Fruit fly (Drosophila melanogaster) whole organism, adult: ENCODE measurements around the gene Acp95EF.

Experiments used
- CG11617 ChIP-seq: fragments of 200-800 bp; sonication (Bioruptor generic); optimal IDR thresholded peaks from 2 replicates; lab custom pipeline; 2017; ENCODE audit warnings: mild to moderate bottlenecking, missing biosample characterization, missing genetic modification reagents, missing genetic modification characterization
- CG12768 ChIP-seq: fragments of 200-800 bp; sonication (Bioruptor generic); optimal IDR thresholded peaks from 2 replicates; lab custom pipeline; 2017; ENCODE audit warnings: missing biosample characterization, missing genetic modification characterization, mild to moderate bottlenecking, moderate library complexity, missing genetic modification reagents
- CG14711 ChIP-seq: fragments of 200-800 bp; sonication (Bioruptor generic); optimal IDR thresholded peaks from 2 replicates; lab custom pipeline; 2018; ENCODE audit warnings: missing biosample characterization, mild to moderate bottlenecking, missing genetic modification characterization, moderate library complexity
- CG1620 ChIP-seq: fragments of 200-800 bp; sonication (Bioruptor generic); optimal IDR thresholded peaks from 2 replicates; lab custom pipeline; 2016; ENCODE audit warnings: missing biosample characterization, missing genetic modification characterization
- CG33017 ChIP-seq: fragments of 200-800 bp; sonication (Bioruptor generic); optimal IDR thresholded peaks from 2 replicates; lab custom pipeline; 2018; ENCODE audit warnings: missing biosample characterization, mild to moderate bottlenecking, missing genetic modification characterization, moderate library complexity
- CG5204 ChIP-seq: fragments of 200-800 bp; sonication (Bioruptor generic); optimal IDR thresholded peaks from 2 replicates; lab custom pipeline; 2016; ENCODE audit warnings: missing biosample characterization, missing genetic modification characterization
- CG7045 ChIP-seq: fragments of 200-800 bp; sonication (Bioruptor generic); optimal IDR thresholded peaks from 2 replicates; lab custom pipeline; 2017; ENCODE audit warnings: missing biosample characterization, mild to moderate bottlenecking, missing genetic modification characterization
- CG7101 ChIP-seq: fragments of 200-800 bp; sonication (Bioruptor generic); optimal IDR thresholded peaks from 2 replicates; lab custom pipeline; 2018; ENCODE audit warnings: missing biosample characterization, mild to moderate bottlenecking, missing genetic modification characterization, moderate library complexity
- Clk ChIP-seq: fragments of 200-800 bp; sonication (Bioruptor generic); optimal IDR thresholded peaks from 2 replicates; lab custom pipeline; 2017; ENCODE audit warnings: missing biosample characterization, missing genetic modification characterization
- Crg-1 ChIP-seq: fragments of 200-800 bp; sonication (Bioruptor generic); optimal IDR thresholded peaks from 2 replicates; lab custom pipeline; 2016; ENCODE audit warnings: missing biosample characterization, missing genetic modification characterization
- Hr96 ChIP-seq: fragments of 200-800 bp; sonication (Bioruptor generic); optimal IDR thresholded peaks from 2 replicates; lab custom pipeline; 2016; ENCODE audit warnings: missing biosample characterization, missing genetic modification characterization
- Mnt ChIP-seq: fragments of 200-800 bp; sonication (Bioruptor generic); optimal IDR thresholded peaks from 2 replicates; lab custom pipeline; 2016; ENCODE audit warnings: missing biosample characterization, mild to moderate bottlenecking, missing genetic modification characterization
- bab1 ChIP-seq: fragments of 200-800 bp; sonication (Bioruptor generic); optimal IDR thresholded peaks from 3 replicates; lab custom pipeline; 2019; ENCODE audit warnings: missing biosample characterization, mild to moderate bottlenecking, missing genetic modification characterization, moderate library complexity
- cic ChIP-seq: fragments of 200-800 bp; sonication (Bioruptor generic); optimal IDR thresholded peaks from 2 replicates; lab custom pipeline; 2017; ENCODE audit warnings: missing biosample characterization, mild to moderate bottlenecking, missing genetic modification characterization, moderate library complexity
- cnc ChIP-seq, 2 experiments: fragments of >200 bp; optimal IDR thresholded peaks; 2 replicates each; lab custom pipeline; 2017
- kay ChIP-seq: fragments of 200-800 bp; sonication (Bioruptor generic); peaks from one replicate; lab custom pipeline; 2016; ENCODE audit warnings: missing biosample characterization, missing genetic modification characterization, borderline replicate concordance
- ovo ChIP-seq: fragments of 200-800 bp; sonication (Bioruptor generic); optimal IDR thresholded peaks from 2 replicates; lab custom pipeline; 2016; ENCODE audit warnings: missing biosample characterization, missing genetic modification characterization
- pad ChIP-seq: fragments of 200-800 bp; sonication (Bioruptor generic); optimal IDR thresholded peaks from 3 replicates; lab custom pipeline; 2017; ENCODE audit warnings: missing biosample characterization, missing genetic modification characterization, mild to moderate bottlenecking, moderate library complexity, missing genetic modification reagents
- tj ChIP-seq: fragments of 200-800 bp; sonication (Bioruptor generic); optimal IDR thresholded peaks from 3 replicates; lab custom pipeline; 2017; ENCODE audit warnings: missing biosample characterization, mild to moderate bottlenecking, missing genetic modification characterization, moderate library complexity
- toe ChIP-seq: fragments of 200-800 bp; sonication (Bioruptor generic); optimal IDR thresholded peaks from 2 replicates; lab custom pipeline; 2016; ENCODE audit warnings: missing biosample characterization, missing genetic modification characterization

Acp95EF gene

DNA sequence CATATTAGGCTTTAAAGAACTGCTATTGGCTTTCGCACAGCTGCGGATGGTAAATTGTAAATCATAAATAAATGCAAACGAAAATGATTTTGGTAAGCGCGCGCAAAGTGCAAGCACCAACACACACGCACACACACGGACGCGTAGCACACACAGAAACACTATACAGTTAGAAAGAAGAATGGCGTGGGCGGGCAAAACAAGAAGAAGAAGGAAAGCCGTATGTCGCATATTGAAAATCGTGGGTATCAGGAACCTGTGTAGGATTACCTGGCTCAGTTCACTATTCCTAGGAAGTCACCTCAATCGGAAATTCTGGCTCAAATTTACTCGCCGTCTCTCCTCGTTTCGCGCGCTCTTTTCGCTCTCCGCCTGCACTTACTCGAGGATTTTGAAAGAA lies 7.9 kb upstream of the Acp95EF start, which contains the start of gene cav:
cav (plus strand) TSS at position 259 of the 400 bp plus-strand sequence.
- no peak for TF ChIP-seq Hr96 (GFP tag; lab: Kevin White, UChicago)
- peak; percentile 41 for TF ChIP-seq ovo
- no peak for TF ChIP-seq CG12768 (GFP tag; lab: Kevin White, UChicago)

DNA sequence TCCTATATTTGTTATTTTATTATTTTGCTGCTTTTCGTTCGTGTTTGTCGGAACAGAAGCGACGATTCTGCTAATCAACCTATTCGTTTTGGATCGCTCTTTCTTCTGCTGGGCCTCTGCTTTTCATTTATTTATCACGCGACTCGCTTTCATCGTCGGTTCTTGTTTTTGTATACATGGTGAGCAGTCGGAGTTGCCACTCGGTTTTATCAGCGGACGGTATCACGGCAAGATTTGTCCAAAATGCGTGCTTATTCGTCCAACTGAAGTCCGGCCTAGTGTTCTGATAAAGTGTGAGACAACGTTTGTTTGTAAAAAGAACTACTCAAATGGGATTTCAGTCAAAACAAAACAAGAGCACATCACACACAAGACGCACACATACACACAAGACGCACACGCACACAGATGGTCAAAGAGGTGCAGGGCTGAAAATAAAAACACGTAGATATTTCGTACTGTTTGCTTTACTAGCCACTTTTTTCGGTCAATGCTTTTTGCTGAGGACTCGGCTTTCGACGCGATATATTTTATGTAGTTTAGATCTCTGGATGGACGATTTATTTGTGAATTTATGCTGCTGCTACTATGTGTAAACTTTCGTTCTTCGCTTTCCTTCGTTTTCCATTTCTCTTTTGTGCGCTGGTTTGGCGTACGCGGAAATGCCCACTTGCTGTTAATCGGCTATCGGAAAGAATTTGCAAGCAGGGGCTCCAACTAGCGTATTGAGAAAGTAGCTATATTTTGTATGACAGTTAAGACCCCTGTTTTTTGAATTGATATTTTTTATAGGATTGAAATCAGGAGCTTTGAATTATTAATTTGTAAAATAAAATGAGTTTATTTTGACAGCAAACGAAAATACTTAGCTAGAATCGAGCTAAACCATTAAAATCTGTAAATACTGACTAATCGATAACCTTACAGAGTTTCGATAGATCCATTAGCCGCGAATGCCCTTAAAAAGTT lies 7.2 kb upstream of the Acp95EF start, which contains the start of gene twin:
twin (minus strand) TSS at position 632 of the 969 bp plus-strand sequence.
- no peak for TF ChIP-seq CG5204 (GFP tag; lab: Kevin White, UChicago)
- TF ChIP-seq Clk (GFP tag; lab: Kevin White, UChicago), result no peak
- peak; percentile 14 for TF ChIP-seq ovo
- peak; percentile 30 for TF ChIP-seq CG33017 (tag; lab: Kevin White, UChicago)
- TF ChIP-seq pad (GFP tag; lab: Kevin White, UChicago), result peak; percentile 32
- peak; percentile 3 for TF ChIP-seq CG12768 (GFP tag; lab: Kevin White, UChicago)
- TF ChIP-seq CG14711 (tag; lab: Kevin White, UChicago), result peak; percentile 51
- no peak for TF ChIP-seq cnc (optimal IDR thresholded peaks at IDR 0.05; lab: Kevin White, UChicago)
- TF ChIP-seq CG7045 (GFP tag; lab: Kevin White, UChicago), result no peak
- TF ChIP-seq CG7101, result peak; percentile 50
- TF ChIP-seq Mnt (GFP tag; lab: Kevin White, UChicago), result peak; percentile 45
- TF ChIP-seq Crg-1 (GFP tag; lab: Kevin White, UChicago), result peak; percentile 51
- TF ChIP-seq cic (GFP tag; lab: Kevin White, UChicago), result no peak
- TF ChIP-seq CG11617 (GFP tag; lab: Kevin White, UChicago), result peak; percentile 41
- peak; percentile 73 for TF ChIP-seq CG1620 (GFP tag; lab: Kevin White, UChicago)
- peak; percentile 44 for TF ChIP-seq bab1
- peak; percentile 23 for TF ChIP-seq tj (GFP tag; lab: Kevin White, UChicago)
- TF ChIP-seq Hr96 (GFP tag; lab: Kevin White, UChicago), result no peak
- peak; percentile 72 for TF ChIP-seq toe
- peak; percentile 93 for TF ChIP-seq kay

- TF ChIP-seq Crg-1 (GFP tag; lab: Kevin White, UChicago) (no peak), Clk (GFP tag; lab: Kevin White, UChicago) (no peak), CG1620 (GFP tag; lab: Kevin White, UChicago) (no peak), CG7045 (GFP tag; lab: Kevin White, UChicago) (no peak), cic (GFP tag; lab: Kevin White, UChicago) (peak; percentile 65), CG5204 (GFP tag; lab: Kevin White, UChicago) (no peak), CG14711 (tag; lab: Kevin White, UChicago) (no peak), cnc (optimal IDR thresholded peaks at IDR 0.05; lab: Kevin White, UChicago) (no peak), CG33017 (tag; lab: Kevin White, UChicago) (no peak), tj (GFP tag; lab: Kevin White, UChicago) (peak; percentile 21), ovo (no peak), Mnt (GFP tag; lab: Kevin White, UChicago) (no peak), CG11617 (GFP tag; lab: Kevin White, UChicago) (peak; percentile 15), pad (GFP tag; lab: Kevin White, UChicago) (no peak), CG12768 (GFP tag; lab: Kevin White, UChicago) (no peak), Hr96 (GFP tag; lab: Kevin White, UChicago) (no peak), bab1 (peak; percentile 57), CG7101 (no peak), kay (no peak), toe (no peak)
These were observed 2.0 kb upstream of the Acp95EF start, which contains the start of the genes Spps and CG13609 for dm6 chr3R:24226744-24227143. Gene Spps (minus strand): TSS chr3R:24226934. Gene CG13609 (plus strand): TSS chr3R:24227023.

- TF ChIP-seq cnc (optimal IDR thresholded peaks at IDR 0.05; lab: Kevin White, UChicago), result no peak
- TF ChIP-seq CG7101, result no peak
- TF ChIP-seq Crg-1 (GFP tag; lab: Kevin White, UChicago), result no peak
- no peak for TF ChIP-seq CG5204 (GFP tag; lab: Kevin White, UChicago)
- no peak for TF ChIP-seq tj (GFP tag; lab: Kevin White, UChicago)
- no peak for TF ChIP-seq CG1620 (GFP tag; lab: Kevin White, UChicago)
- TF ChIP-seq bab1, result no peak
- TF ChIP-seq ovo, result no peak
- no peak for TF ChIP-seq Clk (GFP tag; lab: Kevin White, UChicago)
- TF ChIP-seq pad (GFP tag; lab: Kevin White, UChicago), result no peak
- TF ChIP-seq kay, result no peak
- no peak for TF ChIP-seq CG12768 (GFP tag; lab: Kevin White, UChicago)
- TF ChIP-seq toe, result no peak
- no peak for TF ChIP-seq CG7045 (GFP tag; lab: Kevin White, UChicago)
- no peak for TF ChIP-seq CG11617 (GFP tag; lab: Kevin White, UChicago)
- no peak for TF ChIP-seq Hr96 (GFP tag; lab: Kevin White, UChicago)
These were observed 1.2 kb downstream of the Acp95EF start, which contains the start of gene Spase22-23 for dm6 chr3R:24229870-24230422. Gene Spase22-23 (minus strand): TSS chr3R:24230035.
